Worm (Caenorhabditis elegans) whole organism, early embryonic: Measurements from ENCODE around the gene F07H5.13.
A peak's percentile ranks its signal among the peaks of the same experiment; 100 is the strongest.

Source experiments
- F13C5.2 ChIP-seq: sonication (generic microtip); optimal IDR thresholded peaks from 2 replicates; lab custom pipeline; 2017; ENCODE audit warnings: mild to moderate bottlenecking, missing genetic modification characterization, inconsistent platforms, missing compliant biosample characterization
- ama-1 ChIP-seq: fragments of 150-350 bp; optimal IDR thresholded peaks from 2 replicates; lab custom pipeline; 2014
- ceh-13 ChIP-seq: fragments of 200-800 bp; sonication (Bioruptor generic); optimal IDR thresholded peaks from 2 replicates; lab custom pipeline; 2018; ENCODE audit warnings: mild to moderate bottlenecking, missing genetic modification characterization, missing compliant biosample characterization
- ceh-36 ChIP-seq: sonication (generic microtip); optimal IDR thresholded peaks from 2 replicates; lab custom pipeline; 2016; ENCODE audit warnings: missing genetic modification characterization, inconsistent platforms, missing compliant biosample characterization
- hmbx-1 ChIP-seq: sonication (generic microtip); optimal IDR thresholded peaks from 2 replicates; lab custom pipeline; 2016; ENCODE audit warnings: mild to moderate bottlenecking, missing genetic modification characterization, missing compliant biosample characterization
- pes-1 ChIP-seq: fragments of 200-800 bp; sonication (Bioruptor generic); IDR thresholded peaks from 2 replicates; pipeline ENCODE4 v1.3.6; 2022; ENCODE audit warnings: missing genetic modification reagents, missing genetic modification characterization, missing compliant biosample characterization
- sea-1 ChIP-seq: fragments of 200-800 bp; sonication (Bioruptor generic); conservative IDR thresholded peaks from 2 replicates; pipeline ENCODE4 v1.3.6; 2022; ENCODE audit warnings: missing genetic modification characterization, missing compliant biosample characterization
- tra-4 ChIP-seq: sonication (generic microtip); optimal IDR thresholded peaks from 2 replicates; lab custom pipeline; 2017; ENCODE audit warnings: missing genetic modification characterization, missing compliant biosample characterization

DNA sequence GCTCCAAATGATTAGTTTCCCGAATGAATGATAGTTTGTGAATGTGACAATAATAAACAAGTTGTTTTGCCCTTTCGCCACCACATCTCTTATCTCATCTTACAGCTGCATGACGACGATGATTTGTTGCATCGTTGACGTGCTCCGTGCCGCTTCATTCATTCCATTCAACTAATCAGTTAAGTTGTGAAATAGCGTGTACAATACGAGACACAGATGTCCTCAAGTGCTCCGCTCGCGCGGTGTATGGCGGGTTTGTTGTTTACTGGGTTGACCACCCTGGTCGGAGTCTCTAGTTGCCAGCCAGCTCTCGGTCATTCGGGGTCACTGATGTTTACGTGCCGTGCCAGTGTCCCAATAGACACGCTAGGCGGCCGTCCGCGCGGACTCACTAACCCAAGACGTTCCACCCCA lies 42.4 kb upstream of the F07H5.13 start:
- TF ChIP-seq ama-1, result no peak
- TF ChIP-seq sea-1 (GFP tag; lab: Robert Waterston, UW), result no peak
- TF ChIP-seq ceh-13, result no peak
- TF ChIP-seq F13C5.2 (tag; lab: Kevin White, UChicago), result peak; percentile 11
- no peak for TF ChIP-seq tra-4
- TF ChIP-seq ceh-36 (tag; lab: Kevin White, UChicago), result no peak
- no peak for TF ChIP-seq hmbx-1
- TF ChIP-seq pes-1 (GFP tag; lab: Robert Waterston, UW), result no peak
